Fruit fly (Drosophila melanogaster) whole organism, embryonic: Measurements from ENCODE around the gene Apoltp.

Source experiments
- CG1024 ChIP-seq: fragments of 200-800 bp; sonication (Bioruptor generic); IDR thresholded peaks from 2 replicates; pipeline ENCODE4 v1.3.6; 2022; ENCODE audit warnings: missing biosample characterization, missing genetic modification characterization
- CG33557 ChIP-seq: fragments of 200-800 bp; sonication (Bioruptor generic); optimal IDR thresholded peaks from 2 replicates; lab custom pipeline; 2019; ENCODE audit warnings: missing biosample characterization, mild to moderate bottlenecking, missing genetic modification characterization, moderate library complexity
- CG7271 ChIP-seq: fragments of 200-800 bp; sonication (Bioruptor generic); optimal IDR thresholded peaks from 2 replicates; lab custom pipeline; 2018; ENCODE audit warnings: missing biosample characterization, mild to moderate bottlenecking, missing genetic modification characterization, moderate library complexity
- Ets97D ChIP-seq: fragments of 200-800 bp; sonication (Bioruptor generic); optimal IDR thresholded peaks from 3 replicates; lab custom pipeline; 2016; ENCODE audit warnings: missing biosample characterization, missing genetic modification characterization
- GATAe ChIP-seq: fragments of 200-800 bp; sonication (Bioruptor generic); conservative IDR thresholded peaks from 2 replicates; pipeline ENCODE4 v1.3.6; 2022; ENCODE audit warnings: missing biosample characterization, missing genetic modification characterization
- Opbp ChIP-seq: fragments of 200-800 bp; sonication (Bioruptor generic); IDR thresholded peaks from 3 replicates; pipeline ENCODE4 v1.3.6; 2022; ENCODE audit warnings: missing biosample characterization, missing genetic modification characterization; ENCODE audit not compliant: partially characterized antibody
- fd64A ChIP-seq: fragments of 200-800 bp; sonication (Bioruptor generic); optimal IDR thresholded peaks from 3 replicates; lab custom pipeline; 2018; ENCODE audit warnings: missing biosample characterization, mild to moderate bottlenecking, missing genetic modification characterization
- lov ChIP-seq, 2 experiments: fragments of 200-800 bp in 1 of 2; fragments of >200 bp in 1 of 2; sonication (Bioruptor generic) in 1 of 2; IDR thresholded peaks in 1 of 2; optimal IDR thresholded peaks in 1 of 2; 2 replicates in 1 of 2; 3 replicates in 1 of 2; pipeline versions ENCODE4 v1.3.6 to Lab custom; 2017 to 2022; ENCODE audit warnings: missing biosample characterization in 1 of 2, missing genetic modification characterization in 1 of 2
- schlank ChIP-seq: fragments of 200-800 bp; sonication (Bioruptor generic); optimal IDR thresholded peaks from 2 replicates; lab custom pipeline; 2018; ENCODE audit warnings: missing biosample characterization, mild to moderate bottlenecking, missing genetic modification characterization

dm6 chr2L:9685184-9685583 is 51.2 kb downstream of the Apoltp start:
- TF ChIP-seq lov (optimal IDR thresholded peaks at IDR 0.05; lab: Kevin White, UChicago): no peak
- TF ChIP-seq lov (GFP tag; IDR thresholded peaks at IDR 0.05; lab: Robert Waterston, UW): no peak
- TF ChIP-seq Opbp: no peak
- TF ChIP-seq fd64A: no peak
- no peak for TF ChIP-seq CG7271 (tag; lab: Kevin White, UChicago)
- no peak for TF ChIP-seq schlank (tag; lab: Kevin White, UChicago)
- TF ChIP-seq CG33557 (GFP tag; lab: Kevin White, UChicago): no peak
- no peak for TF ChIP-seq GATAe (GFP tag; lab: Robert Waterston, UW)
- TF ChIP-seq CG1024 (GFP tag; lab: Robert Waterston, UW): no peak
- TF ChIP-seq Ets97D: no peak
